Worm (Caenorhabditis elegans): Measurements from ENCODE around the gene dbt-1.

DNA sequence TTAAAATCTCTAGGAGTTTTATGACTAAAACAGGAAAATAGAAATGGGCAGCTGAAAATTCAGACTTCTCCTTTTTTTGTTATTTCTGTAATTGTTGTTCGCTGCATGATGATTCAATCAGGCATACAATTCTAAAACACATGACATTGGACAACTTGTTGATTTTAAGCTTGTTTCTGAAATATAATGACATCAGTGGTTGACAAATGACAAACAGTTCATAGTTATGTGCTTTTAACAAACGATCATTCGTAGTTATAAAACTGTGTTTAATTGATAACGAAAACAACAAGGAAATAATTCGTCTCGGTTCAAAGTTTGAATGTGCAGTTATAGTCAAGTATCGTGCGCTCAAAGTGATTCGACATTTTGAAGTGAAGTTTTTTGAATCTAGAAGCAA lies 3.3 kb upstream of the dbt-1 start:
- TF ChIP-seq nhr-67 (tag; optimal IDR thresholded peaks at IDR 0.05) (no peak), nhr-28 (tag; optimal IDR thresholded peaks at IDR 0.05) (no peak), tbx-2 (tag; optimal IDR thresholded peaks at IDR 0.05) (no peak), ztf-4 (tag; optimal IDR thresholded peaks at IDR 0.05) (no peak), fkh-10 (GFP tag; optimal IDR thresholded peaks at IDR 0.05) (no peak), lin-39 (tag; optimal IDR thresholded peaks at IDR 0.05) (no peak)

Measured in whole organism, L3 larva.